Worm (Caenorhabditis elegans) whole organism, young adult: ENCODE measurements around the gene C29F9.9.
"Not testable (repeated sequence)": the region's sequence is repeated elsewhere in the genome, so short reads cannot be mapped to it uniquely, and the experiment has no call there.

Experiments
- B0336.3 ChIP-seq: fragments of 200-800 bp; sonication (Bioruptor generic); IDR thresholded peaks from 2 replicates; pipeline ENCODE4 v1.3.6; 2022; ENCODE audit warnings: missing genetic modification characterization, missing compliant biosample characterization
- F10E7.11 ChIP-seq: sonication (generic microtip); optimal IDR thresholded peaks from 2 replicates; lab custom pipeline; 2017; ENCODE audit warnings: mild to moderate bottlenecking, missing genetic modification characterization, moderate library complexity, missing compliant biosample characterization
- F37B4.10 ChIP-seq: fragments of 200-800 bp; sonication (Bioruptor generic); IDR thresholded peaks from 2 replicates; pipeline ENCODE4 v1.3.6; 2022; ENCODE audit warnings: missing genetic modification characterization, missing compliant biosample characterization
- F49E8.2 ChIP-seq: sonication (generic microtip); optimal IDR thresholded peaks from 3 replicates; lab custom pipeline; 2017; ENCODE audit warnings: missing genetic modification characterization, mild to moderate bottlenecking, missing compliant biosample characterization, antibody characterized with exemption, moderate library complexity; ENCODE audit not compliant: insufficient read depth
- Y67H2A.10 ChIP-seq: fragments of 200-800 bp; sonication (Bioruptor generic); conservative IDR thresholded peaks from 2 replicates; pipeline ENCODE4 v1.3.6; 2022; ENCODE audit warnings: missing genetic modification reagents, missing genetic modification characterization, missing compliant biosample characterization
- Y79H2A.3 ChIP-seq: fragments of 200-800 bp; sonication (Bioruptor generic); conservative IDR thresholded peaks from 2 replicates; pipeline ENCODE4 v1.3.6; 2022; ENCODE audit warnings: missing genetic modification reagents, missing genetic modification characterization, missing compliant biosample characterization
- akir-1 ChIP-seq: fragments of 200-800 bp; sonication (Bioruptor generic); optimal IDR thresholded peaks from 2 replicates; lab custom pipeline; 2018; ENCODE audit warnings: mild to moderate bottlenecking, missing genetic modification characterization, moderate library complexity, missing compliant biosample characterization
- aptf-3 ChIP-seq: fragments of 200-800 bp; sonication (Bioruptor generic); IDR thresholded peaks from 2 replicates; pipeline ENCODE4 v1.3.6; 2022; ENCODE audit warnings: missing genetic modification characterization, missing compliant biosample characterization
- athp-1 ChIP-seq: sonication (generic microtip); optimal IDR thresholded peaks from 2 replicates; lab custom pipeline; 2017; ENCODE audit warnings: mild to moderate bottlenecking, missing genetic modification characterization, missing compliant biosample characterization
- cebp-1 ChIP-seq, 2 experiments: fragments of 200-800 bp in 1 of 2; sonication (Bioruptor generic) in 1 of 2; sonication (generic microtip) in 1 of 2; IDR thresholded peaks in 1 of 2; optimal IDR thresholded peaks in 1 of 2; 2 replicates each; pipeline versions ENCODE4 v1.3.6 to Lab custom; 2017 to 2022; ENCODE audit warnings: missing compliant biosample characterization in 2 of 2, missing genetic modification characterization in 2 of 2, mild to moderate bottlenecking in 1 of 2, missing genetic modification reagents in 1 of 2, moderate library complexity in 1 of 2
- ceh-91 ChIP-seq: fragments of 200-800 bp; sonication (Bioruptor generic); IDR thresholded peaks from 2 replicates; pipeline ENCODE4 v1.3.6; 2022; ENCODE audit warnings: missing genetic modification reagents, missing genetic modification characterization, missing compliant biosample characterization
- chd-7 ChIP-seq: sonication (generic microtip); optimal IDR thresholded peaks from 2 replicates; lab custom pipeline; 2016; ENCODE audit warnings: mild to moderate bottlenecking, missing genetic modification characterization, moderate library complexity, missing compliant biosample characterization
- dpff-1 ChIP-seq: sonication (generic microtip); optimal IDR thresholded peaks from 2 replicates; lab custom pipeline; 2017; ENCODE audit warnings: mild to moderate bottlenecking, missing genetic modification characterization, missing compliant biosample characterization
- dpl-1 ChIP-seq: fragments of 150-350 bp; optimal IDR thresholded peaks from 2 replicates; lab custom pipeline; 2014; ENCODE audit warnings: missing biosample characterization, missing genetic modification reagents, missing genetic modification characterization
- egl-44 ChIP-seq: fragments of 200-800 bp; sonication (Bioruptor generic); IDR thresholded peaks from 2 replicates; pipeline ENCODE4 v1.3.6; 2022; ENCODE audit warnings: missing genetic modification reagents, missing genetic modification characterization, missing compliant biosample characterization
- him-1 ChIP-seq: sonication (generic microtip); optimal IDR thresholded peaks from 2 replicates; lab custom pipeline; 2016; ENCODE audit warnings: missing genotype, missing genetic modification reagents, missing genetic modification characterization, missing compliant biosample characterization
- hlh-26 ChIP-seq: fragments of 200-800 bp; sonication (Bioruptor generic); conservative IDR thresholded peaks from 2 replicates; pipeline ENCODE4 v1.3.6; 2022; ENCODE audit warnings: missing genetic modification reagents, missing genetic modification characterization, missing compliant biosample characterization
- hrde-1 ChIP-seq: sonication (generic microtip); optimal IDR thresholded peaks from 2 replicates; lab custom pipeline; 2016; ENCODE audit warnings: missing genetic modification characterization, mild to moderate bottlenecking, missing compliant biosample characterization, moderate library complexity, missing genotype, missing genetic modification reagents, borderline replicate concordance
- lin-40 ChIP-seq: sonication (generic microtip); optimal IDR thresholded peaks from 2 replicates; lab custom pipeline; 2016; ENCODE audit warnings: missing genetic modification characterization, mild to moderate bottlenecking, missing compliant biosample characterization, missing genotype, missing genetic modification reagents
- lir-1 ChIP-seq: fragments of 200-800 bp; sonication (Bioruptor generic); conservative IDR thresholded peaks from 2 replicates; pipeline ENCODE4 v1.3.6; 2022; ENCODE audit warnings: missing genetic modification reagents, missing genetic modification characterization, missing compliant biosample characterization
- mxl-1 ChIP-seq: sonication (generic microtip); optimal IDR thresholded peaks from 2 replicates; lab custom pipeline; 2016; ENCODE audit warnings: missing genetic modification characterization, missing compliant biosample characterization
- nhr-27 ChIP-seq: fragments of 200-800 bp; sonication (Bioruptor generic); optimal IDR thresholded peaks from 2 replicates; lab custom pipeline; 2018; ENCODE audit warnings: mild to moderate bottlenecking, missing genetic modification characterization, moderate library complexity, missing compliant biosample characterization
- nhr-80 ChIP-seq: sonication (generic microtip); optimal IDR thresholded peaks from 2 replicates; lab custom pipeline; 2016; ENCODE audit warnings: missing genetic modification characterization, missing compliant biosample characterization
- rcor-1 ChIP-seq: fragments of 200-800 bp; sonication (Bioruptor generic); IDR thresholded peaks from 2 replicates; pipeline ENCODE4 v1.3.6; 2022; ENCODE audit warnings: missing genetic modification reagents, missing genetic modification characterization, missing compliant biosample characterization
- rpc-1 ChIP-seq, 2 experiments: fragments of 150-350 bp in 1 of 2; sonication (generic microtip) in 1 of 2; optimal IDR thresholded peaks; 2 replicates each; lab custom pipeline; 2014 to 2018; ENCODE audit warnings: missing biosample characterization in 1 of 2, missing genetic modification characterization in 1 of 2, missing genetic modification reagents in 1 of 2, missing genotype in 1 of 2
- sdz-38 ChIP-seq: sonication (generic microtip); optimal IDR thresholded peaks from 2 replicates; lab custom pipeline; 2016; ENCODE audit warnings: missing genotype, missing genetic modification characterization, missing compliant biosample characterization
- tbx-9 ChIP-seq: sonication (generic microtip); optimal IDR thresholded peaks from 2 replicates; lab custom pipeline; 2016; ENCODE audit warnings: borderline replicate concordance, missing genetic modification characterization, inconsistent platforms, missing compliant biosample characterization
- unc-62 ChIP-seq: fragments of 150-350 bp; optimal IDR thresholded peaks from 2 replicates; lab custom pipeline; 2014; ENCODE audit warnings: missing biosample characterization, missing genetic modification reagents, missing genetic modification characterization
- ztf-22 ChIP-seq: fragments of 200-800 bp; sonication (Bioruptor generic); optimal IDR thresholded peaks from 2 replicates; lab custom pipeline; 2018; ENCODE audit warnings: mild to moderate bottlenecking, missing genetic modification characterization, moderate library complexity, missing compliant biosample characterization

C29F9.9 gene

DNA sequence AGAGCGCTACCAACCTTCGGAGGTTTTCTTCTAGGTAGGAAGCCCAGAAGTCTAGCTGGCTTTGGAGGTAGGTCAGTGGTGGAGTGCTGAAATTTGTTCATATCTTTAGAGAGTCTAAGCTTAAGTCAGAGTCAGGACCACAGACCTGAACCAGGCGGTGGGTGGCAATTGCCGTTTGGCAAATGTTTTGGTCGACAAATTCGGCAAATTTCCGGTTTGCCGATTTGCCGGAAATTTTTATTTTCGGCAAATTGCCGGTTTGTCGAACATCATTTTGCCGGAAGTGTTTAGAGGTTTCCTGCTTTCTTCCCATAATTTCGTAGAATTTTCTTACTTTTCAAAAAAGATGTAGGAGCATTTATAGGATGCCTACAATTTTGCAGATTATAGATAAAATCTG, at the start of gene C29F9.9:
C29F9.9 (minus strand) TSS at position 101 of the 400 bp plus-strand sequence.
- not testable (repeated sequence) for TF ChIP-seq dpl-1 (GFP tag; lab: Kevin White, UChicago); unc-62 (GFP tag; lab: Kevin White, UChicago); sdz-38 (tag; lab: Kevin White, UChicago)

DNA sequence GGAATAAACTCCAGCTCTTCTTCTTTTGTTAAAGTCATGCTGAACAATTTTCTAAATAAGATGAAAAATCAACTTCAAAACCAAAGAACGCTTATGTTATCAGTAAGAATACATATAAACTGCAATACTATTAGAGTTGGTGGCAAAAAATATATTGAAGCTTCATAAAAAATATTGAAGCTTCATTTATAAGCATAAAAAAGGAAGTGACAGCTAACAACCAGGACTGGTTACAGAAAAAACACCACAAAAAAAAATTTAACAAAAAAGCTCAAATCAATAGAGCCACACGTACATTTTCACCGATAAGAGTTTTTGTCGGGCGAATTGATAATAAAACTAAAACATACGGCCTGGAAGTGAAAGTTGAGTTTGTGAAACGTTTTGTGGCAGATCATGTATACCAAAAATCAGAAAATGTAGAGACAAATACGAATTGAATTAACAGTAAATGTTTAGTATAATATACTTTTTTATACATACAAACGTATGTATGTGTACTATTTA, 48.9 kb upstream of the C29F9.9 start, which contains the start of gene sqst-5:
sqst-5 (minus strand) TSS at position 51 of the 507 bp plus-strand sequence.
- no peak for TF ChIP-seq hlh-26 (GFP tag; lab: Robert Waterston, UW)
- no peak for TF ChIP-seq mxl-1 (tag; lab: Kevin White, UChicago)
- TF ChIP-seq unc-62 (GFP tag; lab: Kevin White, UChicago): no peak
- TF ChIP-seq nhr-80 (tag; lab: Kevin White, UChicago): peak; percentile 69

ce11 chrIII:146369-146768, 47.6 kb upstream of the C29F9.9 start, which contains the start of gene fbxb-84:
TSS of gene fbxb-84 (minus strand) at chrIII:146469.
- no peak for TF ChIP-seq sdz-38 (tag; lab: Kevin White, UChicago)
- no peak for TF ChIP-seq F37B4.10 (GFP tag; lab: Robert Waterston, UW)
- no peak for TF ChIP-seq cebp-1 (GFP tag; IDR thresholded peaks at IDR 0.05; lab: Robert Waterston, UW)
- TF ChIP-seq cebp-1 (tag; optimal IDR thresholded peaks at IDR 0.05; lab: Kevin White, UChicago): no peak
- TF ChIP-seq Y79H2A.3 (GFP tag; lab: Robert Waterston, UW): no peak
- no peak for TF ChIP-seq nhr-27 (tag; lab: Kevin White, UChicago)
- no peak for TF ChIP-seq tbx-9 (tag; lab: Kevin White, UChicago)
- TF ChIP-seq lin-40 (tag; lab: Kevin White, UChicago): no peak

DNA sequence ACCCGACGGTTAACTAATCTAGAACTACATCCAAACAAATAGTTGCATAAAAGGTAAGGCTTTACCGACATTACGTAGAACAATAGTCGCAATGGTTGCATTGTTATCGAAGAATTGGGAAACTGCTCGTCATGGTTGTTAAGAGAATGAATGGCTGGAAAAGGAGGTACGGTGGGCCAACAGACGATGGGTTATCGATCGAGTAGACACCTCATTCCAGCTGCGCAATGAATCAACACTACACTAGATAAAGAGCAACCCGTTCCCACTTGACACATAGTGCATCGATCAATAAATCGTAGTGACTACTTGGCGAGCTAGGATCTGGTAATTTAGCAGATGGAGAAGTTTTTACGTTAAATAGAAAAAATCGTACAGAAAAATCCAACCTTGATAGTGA, 46.4 kb upstream of the C29F9.9 start, which contains the start of the genes T17A3.12 and fbxb-83:
T17A3.12 (minus strand) TSS at position 101 of the 400 bp plus-strand sequence.
fbxb-83 (minus strand) TSS at position 134 of the 400 bp plus-strand sequence.
- no peak for TF ChIP-seq Y67H2A.10 (GFP tag; lab: Robert Waterston, UW)
- TF ChIP-seq akir-1 (GFP tag; lab: Kevin White, UChicago): no peak
- no peak for TF ChIP-seq egl-44 (GFP tag; lab: Robert Waterston, UW)
- no peak for TF ChIP-seq ztf-22 (GFP tag; lab: Kevin White, UChicago)
- TF ChIP-seq ceh-91 (GFP tag; lab: Robert Waterston, UW): no peak
- TF ChIP-seq hrde-1 (tag; lab: Kevin White, UChicago): no peak
- no peak for TF ChIP-seq B0336.3
- TF ChIP-seq lir-1 (GFP tag; lab: Robert Waterston, UW): no peak
- TF ChIP-seq lin-40 (tag; lab: Kevin White, UChicago): no peak

DNA sequence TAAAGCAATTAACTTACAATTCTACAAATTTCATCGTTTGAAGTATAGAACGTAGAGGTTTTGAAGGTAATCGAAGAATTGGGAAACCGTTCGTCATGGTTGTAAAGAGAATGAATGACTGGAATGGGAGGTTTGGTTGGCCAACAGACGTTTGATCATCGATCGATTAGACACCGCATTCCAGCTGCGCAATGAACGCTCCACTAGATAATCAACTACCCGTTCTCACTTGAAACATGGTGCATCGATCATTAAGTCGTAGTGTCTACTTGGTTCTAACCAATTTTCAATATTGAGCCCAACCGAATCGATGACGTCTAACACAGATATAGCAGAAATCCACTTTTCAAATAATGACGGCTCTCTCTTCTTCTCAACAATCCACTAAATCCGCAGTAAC, 44.4 kb upstream of the C29F9.9 start, which contains the start of gene fbxb-82:
fbxb-82 (minus strand) TSS at position 101 of the 400 bp plus-strand sequence.
- TF ChIP-seq rcor-1 (GFP tag; lab: Robert Waterston, UW) (no peak), rpc-1 (optimal IDR thresholded peaks at IDR 0.05; lab: Kevin White, UChicago) (no peak), rpc-1 (tag; optimal IDR thresholded peaks at IDR 0.05; lab: Kevin White, UChicago) (no peak), athp-1 (no peak), lir-1 (GFP tag; lab: Robert Waterston, UW) (no peak), F49E8.2 (tag; lab: Kevin White, UChicago) (no peak)

ce11 chrIII:140904-141303, 42.2 kb upstream of the C29F9.9 start, which contains the start of gene fbxb-81:
TSS of gene fbxb-81 (minus strand) at chrIII:141217.
- no peak for TF ChIP-seq aptf-3 (GFP tag; lab: Robert Waterston, UW)
- no peak for TF ChIP-seq akir-1 (GFP tag; lab: Kevin White, UChicago)
- no peak for TF ChIP-seq dpff-1 (tag; lab: Kevin White, UChicago)
- no peak for TF ChIP-seq him-1
- TF ChIP-seq chd-7 (tag; lab: Kevin White, UChicago): no peak
- no peak for TF ChIP-seq F10E7.11
